Fruit fly (Drosophila melanogaster): ENCODE measurements around the gene ca.

DNA sequence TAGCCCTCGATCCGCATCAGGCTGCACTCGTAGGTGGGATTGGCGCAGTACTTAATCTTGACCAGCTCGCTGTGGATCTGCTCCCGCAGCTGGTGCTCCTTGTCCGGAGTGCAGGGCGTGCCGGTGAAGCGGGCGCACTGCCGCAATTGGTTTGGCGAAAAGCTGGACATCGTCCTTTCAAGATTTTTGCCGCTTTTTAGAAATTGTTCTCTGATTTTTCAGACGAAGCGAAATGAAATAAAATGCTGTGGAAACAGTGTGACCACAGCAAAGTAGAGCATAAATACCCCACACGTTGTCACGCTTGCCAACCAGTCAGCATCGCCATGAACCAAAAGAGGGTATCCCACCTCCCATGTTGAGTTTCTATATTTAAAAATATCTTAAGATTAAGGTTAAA is 50.6 kb downstream of the ca start, which contains the start of gene dgt1:
- peak; percentile 22 for TF ChIP-seq bab1 (GFP tag; optimal IDR thresholded peaks at IDR 0.05)
- TF ChIP-seq Hr96 (GFP tag; optimal IDR thresholded peaks at IDR 0.05): no peak
- TF ChIP-seq Mnt (GFP tag; optimal IDR thresholded peaks at IDR 0.05): peak; percentile 42
- no peak for TF ChIP-seq CG1620 (GFP tag; optimal IDR thresholded peaks at IDR 0.05)
- no peak for TF ChIP-seq Crg-1 (GFP tag; optimal IDR thresholded peaks at IDR 0.05)
- TF ChIP-seq kay (GFP tag; ENCODE audit: borderline replicate concordance): no peak
- no peak for TF ChIP-seq toe (GFP tag; optimal IDR thresholded peaks at IDR 0.05)
- TF ChIP-seq cic (GFP tag; optimal IDR thresholded peaks at IDR 0.05): no peak
- no peak for TF ChIP-seq CG33017 (tag; optimal IDR thresholded peaks at IDR 0.05)
- TF ChIP-seq cnc (optimal IDR thresholded peaks at IDR 0.05): no peak
- TF ChIP-seq CG14711 (tag; optimal IDR thresholded peaks at IDR 0.05): no peak
- no peak for TF ChIP-seq pad (GFP tag; optimal IDR thresholded peaks at IDR 0.05)
- no peak for TF ChIP-seq CG11617 (GFP tag; optimal IDR thresholded peaks at IDR 0.05)
- no peak for TF ChIP-seq tj (GFP tag; optimal IDR thresholded peaks at IDR 0.05)

All from whole organism, adult.